Worm (Caenorhabditis elegans): Measurements from ENCODE around the gene cest-9.1.

ce11 chrX:12216943-12217342 lies 9.0 kb upstream of the cest-9.1 start, which contains the start of gene C23H4.8:
- TF ChIP-seq unc-55 (GFP tag; optimal IDR thresholded peaks at IDR 0.05) (no peak), sox-4 (tag; optimal IDR thresholded peaks at IDR 0.05) (no peak), tbx-2 (tag; optimal IDR thresholded peaks at IDR 0.05) (no peak), pqm-1 (tag; optimal IDR thresholded peaks at IDR 0.05) (no peak), ama-1 (optimal IDR thresholded peaks at IDR 0.05) (no peak), ref-2 (tag; optimal IDR thresholded peaks at IDR 0.05) (no peak), hlh-6 (tag; optimal IDR thresholded peaks at IDR 0.05) (no peak), nfya-1 (tag; optimal IDR thresholded peaks at IDR 0.05) (no peak), ceh-14 (tag; optimal IDR thresholded peaks at IDR 0.05) (no peak), lim-6 (tag; optimal IDR thresholded peaks at IDR 0.05) (no peak), lin-11 (tag; optimal IDR thresholded peaks at IDR 0.05) (no peak), fkh-10 (GFP tag; optimal IDR thresholded peaks at IDR 0.05) (no peak), ets-4 (tag; optimal IDR thresholded peaks at IDR 0.05) (no peak)
